Fruit fly (Drosophila melanogaster) whole organism, wandering third instar larva: Measurements from ENCODE around the gene Sarm.
A peak's percentile ranks its signal among the peaks of the same experiment; 100 is the strongest.

Experiments used
- CG9705 ChIP-seq: fragments of 200-800 bp; sonication (Bioruptor generic); optimal IDR thresholded peaks from 2 replicates; lab custom pipeline; 2018; ENCODE audit warnings: missing biosample characterization, mild to moderate bottlenecking, missing genetic modification characterization
- Dfd ChIP-seq: fragments of >200 bp; optimal IDR thresholded peaks from 2 replicates; lab custom pipeline; 2017; ENCODE audit warnings: missing biosample characterization, missing genetic modification characterization
- psq ChIP-seq: fragments of 200-800 bp; sonication (Bioruptor generic); optimal IDR thresholded peaks from 3 replicates; lab custom pipeline; 2017; ENCODE audit warnings: missing biosample characterization, mild to moderate bottlenecking, missing genetic modification characterization, moderate library complexity

DNA sequence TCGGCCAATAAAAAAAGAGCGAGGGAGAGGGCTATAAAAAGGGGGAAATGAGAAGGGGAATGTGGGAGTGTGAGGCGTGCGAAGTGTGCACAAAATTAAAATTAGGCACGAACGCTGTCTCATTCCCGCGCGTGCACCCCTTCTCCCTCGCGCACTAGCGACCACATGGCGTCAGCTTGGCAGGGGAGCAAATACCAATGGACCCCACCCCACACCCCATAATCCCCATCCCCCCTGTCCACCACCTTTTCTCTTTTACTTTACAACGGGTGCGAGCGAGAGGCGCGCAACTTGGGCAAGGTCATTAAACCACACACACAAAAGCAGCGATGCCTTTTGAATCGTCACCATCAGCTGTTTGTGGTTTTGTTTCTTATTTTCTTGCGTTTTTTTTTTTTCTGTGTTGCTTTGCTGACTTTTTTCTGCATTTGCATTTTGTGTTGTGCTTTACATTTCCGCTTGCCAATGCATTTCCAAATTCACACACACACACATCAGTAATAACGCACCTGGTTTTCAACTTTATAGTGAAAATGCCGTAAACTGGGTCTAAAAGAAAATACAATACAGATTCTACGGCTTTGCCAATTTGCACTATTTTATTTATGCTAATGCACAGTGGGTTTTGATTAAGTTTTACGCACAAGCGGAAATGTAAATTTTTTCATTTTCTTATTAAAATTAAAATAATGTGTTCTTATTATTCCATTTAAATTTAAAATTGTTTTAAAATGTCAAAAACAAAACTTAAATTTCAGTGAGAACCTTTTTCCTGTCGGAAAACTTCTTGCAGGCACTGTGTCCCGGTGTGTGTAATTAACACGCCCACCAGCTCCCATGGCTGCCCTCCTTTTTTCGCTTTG is 39.2 kb upstream of the Sarm start:
- TF ChIP-seq CG9705 (GFP tag; lab: Kevin White, UChicago) (no peak), psq (GFP tag; lab: Kevin White, UChicago) (peak; percentile 15), Dfd (GFP tag; lab: Kevin White, UChicago) (peak; percentile 24)
